Fruit fly (Drosophila melanogaster): Measurements from ENCODE around the gene SdhD.

DNA sequence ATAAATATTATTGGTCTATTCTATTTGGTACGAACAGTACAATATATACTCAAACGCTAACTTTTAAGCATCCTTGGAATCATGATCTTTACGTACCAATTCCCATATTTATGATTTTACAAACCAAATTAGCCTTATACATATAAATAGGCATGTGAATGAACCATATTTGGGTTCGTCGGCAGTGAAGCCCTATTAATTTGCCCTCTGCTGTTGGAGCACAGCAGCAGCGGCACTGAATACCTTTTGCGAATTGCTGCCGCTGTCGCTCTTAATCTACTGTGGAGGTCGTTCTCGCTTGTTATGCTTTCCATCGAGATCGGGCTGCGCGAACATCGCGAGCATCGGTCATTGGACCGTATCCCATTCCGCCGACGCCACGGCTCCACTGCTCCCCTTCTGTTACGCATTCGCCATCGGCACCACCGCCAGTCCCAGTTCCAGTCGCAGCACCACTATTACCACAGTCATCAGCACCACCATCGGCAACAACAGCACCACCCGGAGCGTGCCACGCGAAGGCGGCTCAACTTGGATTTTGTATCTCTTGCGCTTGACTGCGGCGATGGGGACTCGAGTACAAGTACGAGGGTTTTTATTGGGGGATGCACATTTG, 28.1 kb upstream of the SdhD start:
- TF ChIP-seq h (optimal IDR thresholded peaks at IDR 0.05) = no peak
- TF ChIP-seq CG3163 (GFP tag; optimal IDR thresholded peaks at IDR 0.05) = no peak
- TF ChIP-seq fd102C (GFP tag; optimal IDR thresholded peaks at IDR 0.05) = no peak
- peak; percentile 32; the same call in 1 of the 2 replicates for TF ChIP-seq Ptx1 (GFP tag; IDR thresholded peaks at IDR 0.05)
- no peak for TF ChIP-seq CG4328 (GFP tag; optimal IDR thresholded peaks at IDR 0.05)
- 0 out of 2 replicates have a peak, but pooled peaks have one; percentile 8 for TF ChIP-seq ttk (GFP tag; IDR thresholded peaks at IDR 0.05)
- no peak for TF ChIP-seq CG32767 (GFP tag; IDR thresholded peaks at IDR 0.05)
- TF ChIP-seq Awh (GFP tag; IDR thresholded peaks at IDR 0.05) = no peak
- no peak for TF ChIP-seq psq (GFP tag; optimal IDR thresholded peaks at IDR 0.05)
- no peak for TF ChIP-seq Hey (tag; optimal IDR thresholded peaks at IDR 0.05)
- TF ChIP-seq cwo (GFP tag; optimal IDR thresholded peaks at IDR 0.05) = no peak
- TF ChIP-seq CG32772 (GFP tag; IDR thresholded peaks at IDR 0.05) = 0 out of 2 replicates have a peak, but pooled peaks have one; percentile 4
- no peak for TF ChIP-seq Lpt (GFP tag; optimal IDR thresholded peaks at IDR 0.05)

Measured in whole organism, embryonic.